Fruit fly (Drosophila melanogaster) whole organism, embryonic: ENCODE data around the gene CG12609.

ENCODE experiments used
- CG42726 ChIP-seq: fragments of 200-800 bp; sonication (Bioruptor generic); IDR thresholded peaks from 2 replicates; pipeline ENCODE4 v1.3.6; 2022; ENCODE audit warnings: missing biosample characterization, missing genetic modification characterization; ENCODE audit not compliant: partially characterized antibody
- CG4854 ChIP-seq: fragments of 200-800 bp; sonication (Bioruptor generic); optimal IDR thresholded peaks from 2 replicates; lab custom pipeline; 2016; ENCODE audit warnings: missing biosample characterization, missing genetic modification characterization, inconsistent platforms
- Dll ChIP-seq: fragments of 200-800 bp; sonication (Bioruptor generic); IDR thresholded peaks from 4 replicates; pipeline ENCODE4 v1.3.6; 2022; ENCODE audit warnings: missing biosample characterization, missing genetic modification characterization; ENCODE audit not compliant: partially characterized antibody
- H15 ChIP-seq: fragments of 200-800 bp; sonication (Bioruptor generic); IDR thresholded peaks from 3 replicates; pipeline ENCODE4 v1.3.6; 2022; ENCODE audit warnings: missing biosample characterization, missing genetic modification characterization
- br ChIP-seq: fragments of >200 bp; optimal IDR thresholded peaks from 2 replicates; lab custom pipeline; 2017
- chm ChIP-seq: fragments of 200-800 bp; sonication (Bioruptor generic); IDR thresholded peaks from 2 replicates; pipeline ENCODE4 v1.3.6; 2022; ENCODE audit warnings: missing biosample characterization, missing genetic modification characterization
- ci ChIP-seq: fragments of 200-800 bp; sonication (Bioruptor generic); IDR thresholded peaks from 3 replicates; pipeline ENCODE4 v1.3.6; 2022; ENCODE audit warnings: missing biosample characterization, missing genetic modification characterization
- en ChIP-seq: fragments of 200-800 bp; sonication (Bioruptor generic); optimal IDR thresholded peaks from 2 replicates; lab custom pipeline; 2016; ENCODE audit warnings: missing biosample characterization, missing genetic modification characterization
- prd ChIP-seq, 3 experiments: fragments of >200 bp in 2 of 3; fragments of 200-800 bp in 1 of 3; sonication (Bioruptor generic) in 1 of 3; optimal IDR thresholded peaks in 2 of 3; IDR thresholded peaks in 1 of 3; 2 replicates in 2 of 3; 3 replicates in 1 of 3; pipeline versions ENCODE4 v1.3.6 to Lab custom; 2017 to 2022; ENCODE audit warnings: missing biosample characterization in 1 of 3, missing genetic modification characterization in 1 of 3
- tio ChIP-seq: fragments of 200-800 bp; sonication (Bioruptor generic); optimal IDR thresholded peaks from 2 replicates; lab custom pipeline; 2017; ENCODE audit warnings: missing biosample characterization, missing genetic modification characterization, inconsistent platforms
- zfh1 ChIP-seq: fragments of 200-800 bp; sonication (Bioruptor generic); IDR thresholded peaks from 3 replicates; pipeline ENCODE4 v1.3.6; 2022; ENCODE audit warnings: missing biosample characterization, missing genetic modification characterization

DNA sequence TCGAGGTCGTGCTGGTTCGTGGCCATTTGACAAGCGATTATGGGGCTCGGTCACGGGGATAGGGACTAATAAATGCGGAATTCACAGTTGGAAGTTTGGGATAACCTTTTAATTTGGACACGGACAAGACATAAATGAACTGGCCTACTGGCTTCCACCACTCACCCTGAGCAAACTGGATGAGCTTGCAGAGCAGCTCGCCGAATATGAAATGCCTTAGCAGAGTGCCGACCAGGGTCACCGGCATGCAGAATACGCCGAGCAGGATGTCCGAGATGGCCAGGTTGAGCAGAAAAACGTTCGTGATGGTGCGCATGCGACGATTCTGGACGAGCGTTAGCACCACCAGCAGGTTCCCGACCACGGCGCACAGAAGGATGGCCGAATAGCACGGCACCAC is 22.5 kb downstream of the CG12609 start, which contains the start of gene CG42302:
- TF ChIP-seq Dll (GFP tag; lab: Robert Waterston, UW) (no peak), en (GFP tag; lab: Kevin White, UChicago) (no peak), tio (GFP tag; lab: Kevin White, UChicago) (no peak), ci (GFP tag; lab: Robert Waterston, UW) (no peak), chm (GFP tag; lab: Robert Waterston, UW) (no peak), br (lab: Kevin White, UChicago) (no peak), zfh1 (no peak), CG42726 (GFP tag; lab: Robert Waterston, UW) (no peak), H15 (GFP tag; lab: Robert Waterston, UW) (no peak), CG4854 (GFP tag; lab: Kevin White, UChicago) (no peak), prd (optimal IDR thresholded peaks at IDR 0.05; lab: Kevin White, UChicago) (no peak), prd (GFP tag; IDR thresholded peaks at IDR 0.05; lab: Robert Waterston, UW) (no peak)
